Worm (Caenorhabditis elegans) whole organism, late embryonic: Measurements from ENCODE around the gene spch-1.

Experiments used
- F13H6.1 ChIP-seq: sonication (generic microtip); optimal IDR thresholded peaks from 2 replicates; lab custom pipeline; 2016; ENCODE audit warnings: missing genetic modification characterization, missing compliant biosample characterization
- ceh-2 ChIP-seq: sonication (generic microtip); optimal IDR thresholded peaks from 2 replicates; lab custom pipeline; 2016; ENCODE audit warnings: missing genotype, missing genetic modification characterization, missing compliant biosample characterization
- elt-2 ChIP-seq: sonication (generic microtip); optimal IDR thresholded peaks from 2 replicates; lab custom pipeline; 2016; ENCODE audit warnings: missing genetic modification reagents, missing genetic modification characterization, missing compliant biosample characterization
- fkh-10 ChIP-seq: fragments of 150-350 bp; optimal IDR thresholded peaks from 2 replicates; lab custom pipeline; 2014; ENCODE audit warnings: missing biosample characterization, missing genetic modification reagents, missing genetic modification characterization
- mec-3 ChIP-seq: sonication (generic microtip); optimal IDR thresholded peaks from 2 replicates; lab custom pipeline; 2016; ENCODE audit warnings: borderline replicate concordance, missing genetic modification characterization, missing compliant biosample characterization
- nfya-1 ChIP-seq: sonication (generic microtip); optimal IDR thresholded peaks from 2 replicates; lab custom pipeline; 2017; ENCODE audit warnings: missing genetic modification characterization, mild to moderate bottlenecking, missing compliant biosample characterization, antibody characterized with exemption, moderate library complexity
- tbx-2 ChIP-seq: sonication (generic microtip); optimal IDR thresholded peaks from 2 replicates; lab custom pipeline; 2016; ENCODE audit warnings: missing genetic modification characterization, missing compliant biosample characterization
- unc-42 ChIP-seq: sonication (generic microtip); optimal IDR thresholded peaks from 2 replicates; lab custom pipeline; 2016; ENCODE audit warnings: missing genotype, missing genetic modification characterization, missing compliant biosample characterization

- TF ChIP-seq fkh-10 (GFP tag; lab: Kevin White, UChicago) = no peak
- no peak for TF ChIP-seq mec-3 (tag; lab: Kevin White, UChicago)
- no peak for TF ChIP-seq elt-2 (tag; lab: Kevin White, UChicago)
- TF ChIP-seq ceh-2 = no peak
- no peak for TF ChIP-seq unc-42 (tag; lab: Kevin White, UChicago)
- no peak for TF ChIP-seq nfya-1
- no peak for TF ChIP-seq tbx-2 (tag; lab: Kevin White, UChicago)
- no peak for TF ChIP-seq F13H6.1 (tag; lab: Kevin White, UChicago)
Observed at ce11 chrIV:10072527-10072926, 38.8 kb downstream of the spch-1 start, which contains the start of gene W01B6.3.
